Fruit fly (Drosophila melanogaster) whole organism, embryonic: ENCODE results near the gene CG5793.

Experiments used
- Antp ChIP-seq: fragments of 200-800 bp; sonication (Bioruptor generic); optimal IDR thresholded peaks from 3 replicates; lab custom pipeline; 2016; ENCODE audit warnings: missing biosample characterization, missing genetic modification characterization
- Asciz ChIP-seq: fragments of 200-800 bp; sonication (Bioruptor generic); optimal IDR thresholded peaks from 2 replicates; lab custom pipeline; 2017; ENCODE audit warnings: missing biosample characterization, mild to moderate bottlenecking, missing genetic modification characterization, missing genetic modification reagents
- Atf-2 ChIP-seq: fragments of 200-800 bp; sonication (Bioruptor generic); optimal IDR thresholded peaks from 2 replicates; lab custom pipeline; 2016; ENCODE audit warnings: missing biosample characterization, missing genetic modification characterization
- Bdp1 ChIP-seq: fragments of 200-800 bp; sonication (Bioruptor generic); optimal IDR thresholded peaks from 3 replicates; lab custom pipeline; 2016; ENCODE audit warnings: missing biosample characterization, missing genetic modification characterization
- Bteb2 ChIP-seq: fragments of 200-800 bp; sonication (Bioruptor generic); optimal IDR thresholded peaks from 2 replicates; lab custom pipeline; 2016; ENCODE audit warnings: missing biosample characterization, missing genetic modification characterization
- CG1024 ChIP-seq: fragments of 200-800 bp; sonication (Bioruptor generic); IDR thresholded peaks from 2 replicates; pipeline ENCODE4 v1.3.6; 2022; ENCODE audit warnings: missing biosample characterization, missing genetic modification characterization
- CG10267 ChIP-seq: fragments of 200-800 bp; sonication (Bioruptor generic); optimal IDR thresholded peaks from 2 replicates; lab custom pipeline; 2018; ENCODE audit warnings: missing biosample characterization, mild to moderate bottlenecking, missing genetic modification characterization, moderate library complexity
- CG11247 ChIP-seq: fragments of 200-800 bp; sonication (Bioruptor generic); IDR thresholded peaks from 2 replicates; pipeline ENCODE4 v1.3.6; 2022; ENCODE audit warnings: missing biosample characterization, missing genetic modification characterization
- CG11456 ChIP-seq: fragments of 200-800 bp; sonication (Bioruptor generic); IDR thresholded peaks from 3 replicates; pipeline ENCODE4 v1.3.6; 2022; ENCODE audit warnings: missing biosample characterization, missing genetic modification characterization
- CG13123 ChIP-seq: fragments of 200-800 bp; sonication (Bioruptor generic); optimal IDR thresholded peaks from 2 replicates; lab custom pipeline; 2016; ENCODE audit warnings: missing biosample characterization, missing genetic modification characterization
- CG13296 ChIP-seq: fragments of 200-800 bp; sonication (Bioruptor generic); optimal IDR thresholded peaks from 3 replicates; lab custom pipeline; 2018; ENCODE audit warnings: missing biosample characterization, mild to moderate bottlenecking, missing genetic modification characterization
- CG14014 ChIP-seq: fragments of 200-800 bp; sonication (Bioruptor generic); IDR thresholded peaks from 2 replicates; pipeline ENCODE4 v1.3.6; 2022; ENCODE audit warnings: missing biosample characterization, missing genetic modification characterization
- CG14710 ChIP-seq: fragments of 200-800 bp; sonication (Bioruptor generic); optimal IDR thresholded peaks from 3 replicates; lab custom pipeline; 2019; ENCODE audit warnings: missing biosample characterization, mild to moderate bottlenecking, missing genetic modification characterization, moderate library complexity
- CG1647 ChIP-seq: fragments of 200-800 bp; sonication (Bioruptor generic); optimal IDR thresholded peaks from 3 replicates; lab custom pipeline; 2016; ENCODE audit warnings: missing biosample characterization, missing genetic modification characterization
- CG18599 ChIP-seq: fragments of 200-800 bp; sonication (Bioruptor generic); optimal IDR thresholded peaks from 3 replicates; lab custom pipeline; 2017; ENCODE audit warnings: missing biosample characterization, missing genetic modification characterization, mild to moderate bottlenecking, moderate library complexity, missing genetic modification reagents
- CG18619 ChIP-seq: fragments of 200-800 bp; sonication (Bioruptor generic); optimal IDR thresholded peaks from 3 replicates; lab custom pipeline; 2017; ENCODE audit warnings: missing biosample characterization, mild to moderate bottlenecking, missing genetic modification characterization
- CG3847 ChIP-seq: fragments of 200-800 bp; sonication (Bioruptor generic); IDR thresholded peaks from 2 replicates; pipeline ENCODE4 v1.3.6; 2022; ENCODE audit warnings: missing biosample characterization, missing genetic modification characterization
- CG7987 ChIP-seq: fragments of 200-800 bp; sonication (Bioruptor generic); optimal IDR thresholded peaks from 2 replicates; lab custom pipeline; 2018; ENCODE audit warnings: missing biosample characterization, mild to moderate bottlenecking, missing genetic modification characterization, moderate library complexity
- CG9215 ChIP-seq: fragments of 200-800 bp; sonication (Bioruptor generic); IDR thresholded peaks from 2 replicates; pipeline ENCODE4 v1.3.6; 2022; ENCODE audit warnings: missing biosample characterization, missing genetic modification characterization
- CG9876 ChIP-seq: fragments of 200-800 bp; sonication (Bioruptor generic); optimal IDR thresholded peaks from 2 replicates; lab custom pipeline; 2016; ENCODE audit warnings: missing biosample characterization, missing genetic modification characterization
- CTCF ChIP-seq: fragments of 200-800 bp; sonication (Bioruptor generic); optimal IDR thresholded peaks from 2 replicates; lab custom pipeline; 2017; ENCODE audit warnings: missing biosample characterization, mild to moderate bottlenecking, missing genetic modification characterization, moderate library complexity
- CoRest ChIP-seq: fragments of 200-800 bp; sonication (Bioruptor generic); optimal IDR thresholded peaks from 3 replicates; lab custom pipeline; 2018; ENCODE audit warnings: missing biosample characterization, mild to moderate bottlenecking, missing genetic modification characterization, moderate library complexity
- HLH54F ChIP-seq: fragments of 200-800 bp; sonication (Bioruptor generic); optimal IDR thresholded peaks from 3 replicates; lab custom pipeline; 2016; ENCODE audit warnings: missing biosample characterization, missing genetic modification characterization
- Lpt ChIP-seq: fragments of >200 bp; optimal IDR thresholded peaks from 2 replicates; lab custom pipeline; 2018; ENCODE audit warnings: missing biosample characterization, missing genetic modification characterization
- MBD-R2 ChIP-seq: fragments of 200-800 bp; sonication (Bioruptor generic); IDR thresholded peaks from 2 replicates; pipeline ENCODE4 v1.3.6; 2022; ENCODE audit warnings: missing biosample characterization, missing genetic modification characterization
- Med ChIP-seq: fragments of 200-800 bp; sonication (Bioruptor generic); peaks from one replicate; lab custom pipeline; 2016; ENCODE audit warnings: missing biosample characterization, missing genetic modification characterization, mild to moderate bottlenecking, inconsistent platforms, moderate library complexity
- Mes4 ChIP-seq: fragments of 200-800 bp; sonication (Bioruptor generic); optimal IDR thresholded peaks from 2 replicates; lab custom pipeline; 2016; ENCODE audit warnings: missing biosample characterization, missing genetic modification characterization
- PHDP ChIP-seq: fragments of 200-800 bp; sonication (Bioruptor generic); optimal IDR thresholded peaks from 3 replicates; lab custom pipeline; 2018; ENCODE audit warnings: missing biosample characterization, mild to moderate bottlenecking, missing genetic modification characterization, moderate library complexity
- Rfx ChIP-seq: fragments of 200-800 bp; sonication (Bioruptor generic); IDR thresholded peaks from 2 replicates; pipeline ENCODE4 v1.3.6; 2022; ENCODE audit warnings: missing biosample characterization, missing genetic modification characterization
- Rx ChIP-seq: fragments of 200-800 bp; sonication (Bioruptor generic); IDR thresholded peaks from 2 replicates; pipeline ENCODE4 v1.3.6; 2022; ENCODE audit warnings: missing biosample characterization, missing genetic modification characterization
- bcd ChIP-seq: fragments of 200-800 bp; sonication (Bioruptor generic); optimal IDR thresholded peaks from 2 replicates; lab custom pipeline; 2017; ENCODE audit warnings: missing biosample characterization, mild to moderate bottlenecking, missing genetic modification characterization
- bowl ChIP-seq: fragments of 200-800 bp; sonication (Bioruptor generic); IDR thresholded peaks from 2 replicates; pipeline ENCODE4 v1.3.6; 2022; ENCODE audit warnings: missing biosample characterization, missing genetic modification characterization
- crc ChIP-seq: fragments of 200-800 bp; sonication (Bioruptor generic); optimal IDR thresholded peaks from 2 replicates; lab custom pipeline; 2016; ENCODE audit warnings: missing biosample characterization, missing genetic modification characterization
- da ChIP-seq: fragments of 200-800 bp; sonication (Bioruptor generic); optimal IDR thresholded peaks from 2 replicates; lab custom pipeline; 2016; ENCODE audit warnings: missing biosample characterization, missing genetic modification characterization
- dm ChIP-seq: fragments of 200-800 bp; sonication (Bioruptor generic); optimal IDR thresholded peaks from 3 replicates; lab custom pipeline; 2016; ENCODE audit warnings: missing biosample characterization, missing genetic modification characterization
- grn ChIP-seq: fragments of 200-800 bp; sonication (Bioruptor generic); optimal IDR thresholded peaks from 3 replicates; lab custom pipeline; 2017; ENCODE audit warnings: missing biosample characterization, missing genetic modification characterization
- hkb ChIP-seq, 2 experiments: fragments of 200-800 bp in 1 of 2; fragments of >200 bp in 1 of 2; sonication (Bioruptor generic) in 1 of 2; IDR thresholded peaks in 1 of 2; optimal IDR thresholded peaks in 1 of 2; 2 replicates each; pipeline versions ENCODE4 v1.3.6 to Lab custom; 2017 to 2022; ENCODE audit warnings: missing biosample characterization in 1 of 2, missing genetic modification characterization in 1 of 2
- ind ChIP-seq: fragments of 200-800 bp; sonication (Bioruptor generic); optimal IDR thresholded peaks from 3 replicates; lab custom pipeline; 2016; ENCODE audit warnings: missing biosample characterization, missing genetic modification characterization
- jigr1 ChIP-seq: fragments of 200-800 bp; sonication (Bioruptor generic); IDR thresholded peaks from 3 replicates; pipeline ENCODE4 v1.3.6; 2022; ENCODE audit warnings: missing biosample characterization, missing genetic modification characterization
- lilli ChIP-seq: fragments of 200-800 bp; sonication (Bioruptor generic); optimal IDR thresholded peaks from 3 replicates; lab custom pipeline; 2016; ENCODE audit warnings: missing biosample characterization, missing genetic modification characterization
- p53 ChIP-seq: fragments of 200-800 bp; sonication (Bioruptor generic); optimal IDR thresholded peaks from 2 replicates; lab custom pipeline; 2016; ENCODE audit warnings: missing biosample characterization, missing genetic modification characterization
- peb ChIP-seq: fragments of 200-800 bp; sonication (Bioruptor generic); IDR thresholded peaks from 2 replicates; pipeline ENCODE4 v1.3.6; 2022; ENCODE audit warnings: missing biosample characterization, missing genetic modification characterization
- pum ChIP-seq: fragments of 200-800 bp; sonication (Bioruptor generic); optimal IDR thresholded peaks from 2 replicates; lab custom pipeline; 2016; ENCODE audit warnings: missing biosample characterization, missing genetic modification characterization
- ranshi ChIP-seq: fragments of 200-800 bp; sonication (Bioruptor generic); IDR thresholded peaks from 2 replicates; pipeline ENCODE4 v1.3.6; 2022; ENCODE audit warnings: missing biosample characterization, missing genetic modification characterization
- run ChIP-seq: fragments of 200-800 bp; sonication (Bioruptor generic); optimal IDR thresholded peaks from 3 replicates; lab custom pipeline; 2018; ENCODE audit warnings: missing biosample characterization, mild to moderate bottlenecking, missing genetic modification characterization
- sc ChIP-seq, 3 experiments: fragments of >200 bp in 2 of 3; fragments of 200-800 bp in 1 of 3; sonication (Bioruptor generic) in 1 of 3; optimal IDR thresholded peaks; 2 replicates in 2 of 3; 3 replicates in 1 of 3; lab custom pipeline; 2017; ENCODE audit warnings: mild to moderate bottlenecking in 1 of 3, missing biosample characterization in 1 of 3, missing genetic modification characterization in 1 of 3, missing genetic modification reagents in 1 of 3
- tgo ChIP-seq: fragments of 200-800 bp; sonication (Bioruptor generic); IDR thresholded peaks from 3 replicates; pipeline ENCODE4 v1.3.6; 2022; ENCODE audit warnings: missing biosample characterization, missing genetic modification characterization
- tna ChIP-seq: fragments of 200-800 bp; sonication (Bioruptor generic); IDR thresholded peaks from 2 replicates; pipeline ENCODE4 v1.3.6; 2022; ENCODE audit warnings: missing biosample characterization, missing genetic modification characterization; ENCODE audit not compliant: partially characterized antibody
- unc-4 ChIP-seq: fragments of 200-800 bp; sonication (Bioruptor generic); IDR thresholded peaks from 2 replicates; pipeline ENCODE4 v1.3.6; 2022; ENCODE audit warnings: missing biosample characterization, missing genetic modification characterization; ENCODE audit not compliant: partially characterized antibody
- vfl ChIP-seq: fragments of 200-800 bp; sonication (Bioruptor generic); optimal IDR thresholded peaks from 2 replicates; lab custom pipeline; 2016; ENCODE audit warnings: missing biosample characterization, missing genetic modification characterization
- wor ChIP-seq: fragments of 200-800 bp; sonication (Bioruptor generic); IDR thresholded peaks from 2 replicates; pipeline ENCODE4 v1.3.6; 2022; ENCODE audit warnings: missing biosample characterization, missing genetic modification characterization

Gene CG5793

dm6 chr3R:21138220-21138754, 10.9 kb downstream of the CG5793 start, which contains the start of gene meigo (continued):
- no peak for TF ChIP-seq p53 (GFP tag; lab: Kevin White, UChicago)
- TF ChIP-seq run (tag; lab: Kevin White, UChicago): no peak
- TF ChIP-seq CG18619: peak; percentile 55
- TF ChIP-seq CG13296: peak; percentile 76
- TF ChIP-seq CG11456 (GFP tag; lab: Robert Waterston, UW): peak; percentile 58; the same call in 2 of the 3 replicates
- peak; percentile 90 for TF ChIP-seq hkb (optimal IDR thresholded peaks at IDR 0.05; lab: Kevin White, UChicago)
- TF ChIP-seq hkb (GFP tag; IDR thresholded peaks at IDR 0.05; lab: Robert Waterston, UW): peak; percentile 62
- 0 out of 2 replicates have a peak, but pooled peaks have one; percentile 28 for TF ChIP-seq ranshi
- peak; percentile 15 for TF ChIP-seq CTCF
- TF ChIP-seq CG14014 (GFP tag; lab: Robert Waterston, UW): peak; percentile 59
- TF ChIP-seq HLH54F (GFP tag; lab: Kevin White, UChicago): peak; percentile 73
- peak; percentile 91 for TF ChIP-seq Med (GFP tag; lab: Kevin White, UChicago)
- TF ChIP-seq Antp (GFP tag; lab: Kevin White, UChicago): peak; percentile 17
- no peak for TF ChIP-seq Bdp1 (GFP tag; lab: Kevin White, UChicago)
- TF ChIP-seq Rx (GFP tag; lab: Robert Waterston, UW): no peak
- TF ChIP-seq grn: peak; percentile 99
- peak; percentile 34 for TF ChIP-seq pum (GFP tag; lab: Kevin White, UChicago)
- peak; percentile 2 for TF ChIP-seq CG1647
- no peak for TF ChIP-seq Lpt (GFP tag; lab: Kevin White, UChicago)
- TF ChIP-seq Atf-2 (GFP tag; lab: Kevin White, UChicago): peak; percentile 16
- TF ChIP-seq PHDP (tag; lab: Kevin White, UChicago): peak; percentile 64
- no peak for TF ChIP-seq Asciz (GFP tag; lab: Kevin White, UChicago)
- TF ChIP-seq bowl (GFP tag; lab: Robert Waterston, UW): no peak
- TF ChIP-seq CG18599 (GFP tag; lab: Kevin White, UChicago): no peak
- TF ChIP-seq CG13123 (GFP tag; lab: Kevin White, UChicago): peak; percentile 44
- peak; percentile 72 for TF ChIP-seq CG9215
- TF ChIP-seq da: peak; percentile 38
- TF ChIP-seq jigr1 (GFP tag; lab: Robert Waterston, UW): 0 out of 3 replicates have a peak, but pooled peaks have one; percentile 23
- peak; percentile 83 for TF ChIP-seq CG14710 (tag; lab: Kevin White, UChicago)
- peak; percentile 32 for TF ChIP-seq dm (GFP tag; lab: Kevin White, UChicago)
- peak; percentile 66 for TF ChIP-seq vfl (GFP tag; lab: Kevin White, UChicago)
- peak; percentile 72 for TF ChIP-seq CG3847 (GFP tag; lab: Robert Waterston, UW)
- peak; percentile 84 for TF ChIP-seq lilli
- TF ChIP-seq crc (GFP tag; lab: Kevin White, UChicago): no peak
- TF ChIP-seq CoRest: peak; percentile 86
- TF ChIP-seq CG7987 (GFP tag; lab: Kevin White, UChicago): peak; percentile 32
- no peak for TF ChIP-seq Mes4 (GFP tag; lab: Kevin White, UChicago)
- peak; percentile 43; the same call in 1 of the 2 replicates for TF ChIP-seq peb (GFP tag; lab: Robert Waterston, UW)
- peak; percentile 64 for TF ChIP-seq MBD-R2 (GFP tag; lab: Robert Waterston, UW)
- TF ChIP-seq tna (GFP tag; lab: Robert Waterston, UW): no peak
- TF ChIP-seq sc (optimal IDR thresholded peaks at IDR 0.05; lab: Kevin White, UChicago): no peak
- no peak for TF ChIP-seq sc (GFP tag; optimal IDR thresholded peaks at IDR 0.05; lab: Kevin White, UChicago)
- TF ChIP-seq Rfx (GFP tag; lab: Robert Waterston, UW): peak; percentile 81
- peak; percentile 53; the same call in 1 of the 2 replicates for TF ChIP-seq CG11247
- TF ChIP-seq CG10267 (tag; lab: Kevin White, UChicago): peak; percentile 78
- TF ChIP-seq ind (GFP tag; lab: Kevin White, UChicago): peak; percentile 70
- peak; percentile 35 for TF ChIP-seq Bteb2
- TF ChIP-seq CG1024: no peak
- no peak for TF ChIP-seq CG9876
- TF ChIP-seq bcd: peak; percentile 70
- TF ChIP-seq unc-4: no peak
- TF ChIP-seq tgo (GFP tag; lab: Robert Waterston, UW): peak; percentile 66
- no peak for TF ChIP-seq wor (GFP tag; lab: Robert Waterston, UW)
